Worm (Caenorhabditis elegans) whole organism, L4/young adult: ENCODE measurements around the gene jmjd-5.

Experiments used
- W03F9.2 ChIP-seq: fragments of 150-350 bp; optimal IDR thresholded peaks from 2 replicates; lab custom pipeline; 2014; ENCODE audit warnings: missing biosample characterization, missing genetic modification characterization
- him-1 ChIP-seq: sonication (generic microtip); optimal IDR thresholded peaks from 2 replicates; lab custom pipeline; 2016; ENCODE audit warnings: missing genotype, missing genetic modification reagents, missing genetic modification characterization, missing compliant biosample characterization

- TF ChIP-seq W03F9.2 (tag; lab: Kevin White, UChicago) (no peak), him-1 (no peak)
Measured at ce11 chrV:11156589-11156988, 29.3 kb downstream of the jmjd-5 start.
